Worm (Caenorhabditis elegans): ENCODE measurements around the gene F36F12.7.

ce11 chrV:2146795-2147194 is 47.7 kb downstream of the F36F12.7 start, which contains the start of gene srbc-20:
- TF ChIP-seq ama-1 (optimal IDR thresholded peaks at IDR 0.05) (no peak), flt-1 (GFP tag; IDR thresholded peaks at IDR 0.05) (no peak)

All from whole organism, early embryonic.